4 fruit fly cellular contexts compared by ENCODE assay signal in the genomic region with DNA sequence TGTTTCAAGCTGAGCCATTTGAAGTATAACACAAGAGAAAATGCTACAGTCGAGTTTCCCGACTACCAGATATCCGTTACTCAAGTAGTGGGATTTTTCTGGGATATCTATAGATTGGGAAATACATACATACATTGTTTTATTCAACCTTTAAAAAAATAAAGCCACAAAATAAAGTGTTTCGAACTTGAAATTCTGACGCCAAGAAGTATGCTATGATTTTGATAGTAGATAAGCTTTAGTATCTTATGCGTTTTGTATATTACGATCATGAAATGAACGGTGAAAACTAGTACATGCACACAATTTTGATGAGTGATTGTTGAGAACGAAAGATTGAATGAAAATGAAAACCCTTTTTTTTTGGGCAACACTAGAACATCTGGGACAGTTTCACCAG.
TF ChIP-seq lines count a peak whose summit lies in the region.

No protein-coding gene starts in this region.

- no peak for TF ChIP-seq CTCF in whole organism, embryonic (GFP tag; optimal IDR thresholded peaks at IDR 0.05; lab: Kevin White, UChicago)

TF ChIP-seq in whole organism, adult, 20 proteins besides CTCF, POLR2A, EP300 and RAD21:
- TF ChIP-seq cnc (optimal IDR thresholded peaks at IDR 0.05; lab: Kevin White, UChicago) (no peak), Mnt (GFP tag; optimal IDR thresholded peaks at IDR 0.05; lab: Kevin White, UChicago) (no peak), cic (GFP tag; optimal IDR thresholded peaks at IDR 0.05; lab: Kevin White, UChicago) (no peak), bab1 (GFP tag; optimal IDR thresholded peaks at IDR 0.05; lab: Kevin White, UChicago) (peak; percentile 16)

TF ChIP-seq in whole organism, embryonic, 481 proteins besides CTCF, POLR2A, EP300 and RAD21:
- TF ChIP-seq grn (GFP tag; optimal IDR thresholded peaks at IDR 0.05; lab: Kevin White, UChicago) (peak; percentile 98), CG31365 (tag; optimal IDR thresholded peaks at IDR 0.05; lab: Kevin White, UChicago) (no peak), esg (GFP tag; conservative IDR thresholded peaks at IDR 0.05; lab: Robert Waterston, UW) (no peak), CG6854 (GFP tag; optimal IDR thresholded peaks at IDR 0.05; lab: Kevin White, UChicago) (no peak), mld (GFP tag; IDR thresholded peaks at IDR 0.05; lab: Robert Waterston, UW; ENCODE audit: partially characterized antibody) (no peak), CG10543 (GFP tag; optimal IDR thresholded peaks at IDR 0.05; lab: Kevin White, UChicago) (no peak), hth (optimal IDR thresholded peaks at IDR 0.05; lab: Kevin White, UChicago) (no peak)

TF ChIP-seq in whole organism, prepupa, 60 proteins besides CTCF, POLR2A, EP300 and RAD21:
- peak; percentile 50 for TF ChIP-seq dsx (GFP tag; optimal IDR thresholded peaks at IDR 0.05; lab: Kevin White, UChicago; ENCODE audit: poor library complexity, severe bottlenecking)
- no peak for TF ChIP-seq Hr39 (GFP tag; optimal IDR thresholded peaks at IDR 0.05; lab: Kevin White, UChicago)
- no peak for TF ChIP-seq CG3919 (GFP tag; optimal IDR thresholded peaks at IDR 0.05; lab: Kevin White, UChicago)
- no peak for TF ChIP-seq Smox (GFP tag; optimal IDR thresholded peaks at IDR 0.05; lab: Kevin White, UChicago)
- no peak for TF ChIP-seq CG1621 (tag; optimal IDR thresholded peaks at IDR 0.05; lab: Kevin White, UChicago)

TF ChIP-seq in whole organism, wandering third instar larva, 38 proteins besides CTCF, POLR2A, EP300 and RAD21:
- TF ChIP-seq Rel (GFP tag; optimal IDR thresholded peaks at IDR 0.05; lab: Kevin White, UChicago) (no peak), Rel (tag; optimal IDR thresholded peaks at IDR 0.05; lab: Kevin White, UChicago) (peak; percentile 3), rgr (GFP tag; optimal IDR thresholded peaks at IDR 0.05; lab: Kevin White, UChicago) (no peak)
TF ChIP-seq in whole organism, wandering third instar larva: peak in this region for 1.
